Worm (Caenorhabditis elegans): Measurements from ENCODE around the gene tag-343.

Gene tag-343

ce11 chrX:16669106-16669505, 5.4 kb downstream of the tag-343 start:
- TF ChIP-seq ztf-29 (GFP tag; IDR thresholded peaks at IDR 0.05), result no peak
- no peak for TF ChIP-seq cog-1 (tag; optimal IDR thresholded peaks at IDR 0.05)
- TF ChIP-seq med-1 (GFP tag; optimal IDR thresholded peaks at IDR 0.05; ENCODE audit: insufficient read depth), result no peak
- no peak for TF ChIP-seq tab-1 (GFP tag; IDR thresholded peaks at IDR 0.05)
- no peak for TF ChIP-seq flt-1 (GFP tag; IDR thresholded peaks at IDR 0.05)
- TF ChIP-seq ztf-23 (GFP tag; IDR thresholded peaks at IDR 0.05), result no peak
- no peak for TF ChIP-seq ref-1 (GFP tag; conservative IDR thresholded peaks at IDR 0.05)
- no peak for TF ChIP-seq T22C8.4 (GFP tag; IDR thresholded peaks at IDR 0.05)
- no peak for TF ChIP-seq klf-2 (GFP tag; conservative IDR thresholded peaks at IDR 0.05)

ce11 chrX:16667515-16667914, 7.0 kb downstream of the tag-343 start:
- no peak for TF ChIP-seq tab-1 (GFP tag; IDR thresholded peaks at IDR 0.05)
- no peak for TF ChIP-seq flt-1 (GFP tag; IDR thresholded peaks at IDR 0.05)

ce11 chrX:16662723-16663122, 11.8 kb downstream of the tag-343 start, which contains the start of gene F43B10.1:
TSS of gene F43B10.1 (minus strand) at chrX:16662823.
- TF ChIP-seq ztf-29 (GFP tag; IDR thresholded peaks at IDR 0.05) (no peak), ref-1 (GFP tag; conservative IDR thresholded peaks at IDR 0.05) (no peak), klf-2 (GFP tag; conservative IDR thresholded peaks at IDR 0.05) (no peak)

- no peak for TF ChIP-seq med-1 (GFP tag; optimal IDR thresholded peaks at IDR 0.05; ENCODE audit: insufficient read depth)
- TF ChIP-seq klf-2 (GFP tag; conservative IDR thresholded peaks at IDR 0.05), result no peak
- TF ChIP-seq T22C8.4 (GFP tag; IDR thresholded peaks at IDR 0.05), result no peak
- TF ChIP-seq ztf-23 (GFP tag; IDR thresholded peaks at IDR 0.05), result no peak
- TF ChIP-seq ztf-29 (GFP tag; IDR thresholded peaks at IDR 0.05), result no peak
- TF ChIP-seq cog-1 (tag; optimal IDR thresholded peaks at IDR 0.05), result no peak
- no peak for TF ChIP-seq flt-1 (GFP tag; IDR thresholded peaks at IDR 0.05)
- no peak for TF ChIP-seq ref-1 (GFP tag; conservative IDR thresholded peaks at IDR 0.05)
- no peak for TF ChIP-seq tab-1 (GFP tag; IDR thresholded peaks at IDR 0.05)
These were observed 14.3 kb downstream of the tag-343 start for ce11 chrX:16660268-16660667.

ce11 chrX:16658309-16658708, 16.2 kb downstream of the tag-343 start:
- no peak for TF ChIP-seq klf-2 (GFP tag; conservative IDR thresholded peaks at IDR 0.05)
- TF ChIP-seq med-1 (GFP tag; optimal IDR thresholded peaks at IDR 0.05; ENCODE audit: insufficient read depth), result no peak
- TF ChIP-seq T22C8.4 (GFP tag; IDR thresholded peaks at IDR 0.05), result no peak
- no peak for TF ChIP-seq ref-1 (GFP tag; conservative IDR thresholded peaks at IDR 0.05)
- TF ChIP-seq cog-1 (tag; optimal IDR thresholded peaks at IDR 0.05), result no peak
- TF ChIP-seq ztf-23 (GFP tag; IDR thresholded peaks at IDR 0.05), result no peak
- TF ChIP-seq ztf-29 (GFP tag; IDR thresholded peaks at IDR 0.05), result no peak
- TF ChIP-seq tab-1 (GFP tag; IDR thresholded peaks at IDR 0.05), result no peak
- TF ChIP-seq flt-1 (GFP tag; IDR thresholded peaks at IDR 0.05), result no peak

- no peak for TF ChIP-seq tab-1 (GFP tag; IDR thresholded peaks at IDR 0.05)
- no peak for TF ChIP-seq ztf-23 (GFP tag; IDR thresholded peaks at IDR 0.05)
- TF ChIP-seq T22C8.4 (GFP tag; IDR thresholded peaks at IDR 0.05), result no peak
- TF ChIP-seq flt-1 (GFP tag; IDR thresholded peaks at IDR 0.05), result no peak; the same call in 1 of the 2 replicates
- TF ChIP-seq ztf-29 (GFP tag; IDR thresholded peaks at IDR 0.05), result no peak
- TF ChIP-seq ref-1 (GFP tag; conservative IDR thresholded peaks at IDR 0.05), result no peak
These were observed 19.2 kb downstream of the tag-343 start for ce11 chrX:16655283-16655682.

- TF ChIP-seq ztf-23 (GFP tag; IDR thresholded peaks at IDR 0.05) (no peak), cog-1 (tag; optimal IDR thresholded peaks at IDR 0.05) (no peak), tab-1 (GFP tag; IDR thresholded peaks at IDR 0.05) (no peak), med-1 (GFP tag; optimal IDR thresholded peaks at IDR 0.05; ENCODE audit: insufficient read depth) (no peak), ztf-29 (GFP tag; IDR thresholded peaks at IDR 0.05) (no peak), ref-1 (GFP tag; conservative IDR thresholded peaks at IDR 0.05) (no peak)
These were observed 23.9 kb downstream of the tag-343 start for ce11 chrX:16650600-16650999.

- TF ChIP-seq med-1 (GFP tag; optimal IDR thresholded peaks at IDR 0.05; ENCODE audit: insufficient read depth) (no peak), flt-1 (GFP tag; IDR thresholded peaks at IDR 0.05) (no peak), cog-1 (tag; optimal IDR thresholded peaks at IDR 0.05) (no peak), ztf-23 (GFP tag; IDR thresholded peaks at IDR 0.05) (no peak), tab-1 (GFP tag; IDR thresholded peaks at IDR 0.05) (no peak), T22C8.4 (GFP tag; IDR thresholded peaks at IDR 0.05) (no peak), ztf-29 (GFP tag; IDR thresholded peaks at IDR 0.05) (no peak)
These were observed 25.8 kb downstream of the tag-343 start for ce11 chrX:16648773-16649172.

ce11 chrX:16647222-16647621, 27.3 kb downstream of the tag-343 start:
- TF ChIP-seq tab-1 (GFP tag; IDR thresholded peaks at IDR 0.05), result no peak
- TF ChIP-seq klf-2 (GFP tag; conservative IDR thresholded peaks at IDR 0.05), result no peak
- no peak for TF ChIP-seq ztf-29 (GFP tag; IDR thresholded peaks at IDR 0.05)
- no peak for TF ChIP-seq flt-1 (GFP tag; IDR thresholded peaks at IDR 0.05)
- no peak for TF ChIP-seq ref-1 (GFP tag; conservative IDR thresholded peaks at IDR 0.05)
- TF ChIP-seq cog-1 (tag; optimal IDR thresholded peaks at IDR 0.05), result no peak
- TF ChIP-seq T22C8.4 (GFP tag; IDR thresholded peaks at IDR 0.05), result no peak
- no peak for TF ChIP-seq ztf-23 (GFP tag; IDR thresholded peaks at IDR 0.05)
- TF ChIP-seq med-1 (GFP tag; optimal IDR thresholded peaks at IDR 0.05; ENCODE audit: insufficient read depth), result no peak

- TF ChIP-seq med-1 (GFP tag; optimal IDR thresholded peaks at IDR 0.05; ENCODE audit: insufficient read depth), result no peak
- no peak for TF ChIP-seq flt-1 (GFP tag; IDR thresholded peaks at IDR 0.05)
- no peak for TF ChIP-seq cog-1 (tag; optimal IDR thresholded peaks at IDR 0.05)
- no peak for TF ChIP-seq T22C8.4 (GFP tag; IDR thresholded peaks at IDR 0.05)
- no peak for TF ChIP-seq tab-1 (GFP tag; IDR thresholded peaks at IDR 0.05)
- TF ChIP-seq ztf-23 (GFP tag; IDR thresholded peaks at IDR 0.05), result no peak
- no peak for TF ChIP-seq ref-1 (GFP tag; conservative IDR thresholded peaks at IDR 0.05)
- TF ChIP-seq klf-2 (GFP tag; conservative IDR thresholded peaks at IDR 0.05), result no peak
- no peak for TF ChIP-seq ztf-29 (GFP tag; IDR thresholded peaks at IDR 0.05)
These were observed 29.6 kb downstream of the tag-343 start for ce11 chrX:16644889-16645288.

- TF ChIP-seq flt-1 (GFP tag; IDR thresholded peaks at IDR 0.05) (no peak), ref-1 (GFP tag; conservative IDR thresholded peaks at IDR 0.05) (no peak), tab-1 (GFP tag; IDR thresholded peaks at IDR 0.05) (no peak), klf-2 (GFP tag; conservative IDR thresholded peaks at IDR 0.05) (no peak), med-1 (GFP tag; optimal IDR thresholded peaks at IDR 0.05; ENCODE audit: insufficient read depth) (no peak), ztf-29 (GFP tag; IDR thresholded peaks at IDR 0.05) (no peak), T22C8.4 (GFP tag; IDR thresholded peaks at IDR 0.05) (no peak), ztf-23 (GFP tag; IDR thresholded peaks at IDR 0.05) (no peak), cog-1 (tag; optimal IDR thresholded peaks at IDR 0.05) (no peak)
These were observed 31.3 kb downstream of the tag-343 start for ce11 chrX:16643246-16643645.
